Worm (Caenorhabditis elegans): ENCODE results near the gene decr-1.2.

- TF ChIP-seq tbx-7 (tag; optimal IDR thresholded peaks at IDR 0.05) (peak; percentile 67), ama-1 (optimal IDR thresholded peaks at IDR 0.05) (no peak), ceh-2 (tag; optimal IDR thresholded peaks at IDR 0.05) (peak; percentile 80), unc-86 (tag; optimal IDR thresholded peaks at IDR 0.05) (no peak), tbx-2 (tag; optimal IDR thresholded peaks at IDR 0.05) (peak; percentile 76), lim-6 (tag; optimal IDR thresholded peaks at IDR 0.05) (peak; percentile 25), odd-2 (tag; optimal IDR thresholded peaks at IDR 0.05) (no peak), pha-2 (tag; optimal IDR thresholded peaks at IDR 0.05) (no peak)
Measured at ce11 chrII:8516783-8517182, 28.6 kb upstream of the decr-1.2 start, which contains the start of gene rnh-2.

Measured in whole organism, late embryonic.